ENCODE assay signal across 2 fruit fly cellular contexts in the genomic region with DNA sequence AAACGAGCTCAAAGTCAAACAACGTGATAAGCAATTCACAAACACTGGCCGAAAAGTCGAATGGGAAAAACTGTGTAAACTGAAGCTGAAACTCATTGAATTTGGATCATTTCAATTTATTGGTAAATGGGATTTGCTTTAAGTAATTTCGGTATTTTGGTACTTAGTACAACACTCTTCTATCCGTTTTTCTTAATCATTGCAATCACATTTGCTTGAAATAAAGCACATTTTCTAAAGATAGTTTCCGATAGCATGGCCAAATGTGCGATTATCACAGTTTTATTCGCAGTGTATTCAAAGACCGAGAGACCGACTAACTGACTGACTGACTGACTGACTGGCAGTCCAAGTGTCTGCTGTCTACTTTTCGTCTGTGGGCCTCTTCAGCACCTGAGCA.
TF ChIP-seq lines count a peak whose summit lies in the region.

No protein-coding gene starts in this region.

TF ChIP-seq in whole organism, embryonic, 481 proteins besides CTCF, POLR2A, EP300 and RAD21 (continued from another document and continues in another):
- 0 out of 3 replicates have a peak, but pooled peaks have one; percentile 32 for TF ChIP-seq CG17361 (GFP tag; IDR thresholded peaks at IDR 0.05; lab: Robert Waterston, UW)
- TF ChIP-seq CG16779 (GFP tag; IDR thresholded peaks at IDR 0.05; lab: Robert Waterston, UW), result no peak
- TF ChIP-seq crol (GFP tag; IDR thresholded peaks at IDR 0.05; lab: Robert Waterston, UW), result no peak
- TF ChIP-seq ind (GFP tag; optimal IDR thresholded peaks at IDR 0.05; lab: Kevin White, UChicago), result peak; percentile 14
- TF ChIP-seq usp (GFP tag; optimal IDR thresholded peaks at IDR 0.05; lab: Kevin White, UChicago), result no peak
- TF ChIP-seq CG11456 (GFP tag; IDR thresholded peaks at IDR 0.05; lab: Robert Waterston, UW), result no peak
- TF ChIP-seq Taf1 (GFP tag; IDR thresholded peaks at IDR 0.05; lab: Robert Waterston, UW), result 0 out of 2 replicates have a peak, but pooled peaks have one; percentile 8
- no peak for TF ChIP-seq NC2α (GFP tag; optimal IDR thresholded peaks at IDR 0.05; lab: Kevin White, UChicago)
- TF ChIP-seq CG1603 (tag; optimal IDR thresholded peaks at IDR 0.05; lab: Kevin White, UChicago), result peak; percentile 13
- TF ChIP-seq shn (GFP tag; optimal IDR thresholded peaks at IDR 0.05; lab: Kevin White, UChicago), result no peak
- TF ChIP-seq CG14710 (tag; optimal IDR thresholded peaks at IDR 0.05; lab: Kevin White, UChicago), result no peak
- TF ChIP-seq Xbp1 (GFP tag; optimal IDR thresholded peaks at IDR 0.05; lab: Kevin White, UChicago), result no peak
- no peak for TF ChIP-seq Dbx (GFP tag; IDR thresholded peaks at IDR 0.05; lab: Robert Waterston, UW)
- no peak for TF ChIP-seq ci (GFP tag; IDR thresholded peaks at IDR 0.05; lab: Robert Waterston, UW)
- TF ChIP-seq CG10979 (tag; optimal IDR thresholded peaks at IDR 0.05; lab: Kevin White, UChicago), result peak; percentile 1
- TF ChIP-seq pita (GFP tag; optimal IDR thresholded peaks at IDR 0.05; lab: Kevin White, UChicago), result no peak
- TF ChIP-seq nau (GFP tag; optimal IDR thresholded peaks at IDR 0.05; lab: Kevin White, UChicago), result no peak
- no peak for TF ChIP-seq bab2 (GFP tag; optimal IDR thresholded peaks at IDR 0.05; lab: Kevin White, UChicago)
- peak; percentile 8 for TF ChIP-seq CG15269 (tag; optimal IDR thresholded peaks at IDR 0.05; lab: Kevin White, UChicago)
- 0 out of 2 replicates have a peak, but pooled peaks have one; percentile 9 for TF ChIP-seq E2f2 (GFP tag; IDR thresholded peaks at IDR 0.05; lab: Robert Waterston, UW)
- peak; percentile 46 for TF ChIP-seq CG10209 (GFP tag; optimal IDR thresholded peaks at IDR 0.05; lab: Kevin White, UChicago)
- TF ChIP-seq CG13424 (tag; optimal IDR thresholded peaks at IDR 0.05; lab: Kevin White, UChicago), result peak; percentile 15
- no peak for TF ChIP-seq CG7987 (GFP tag; optimal IDR thresholded peaks at IDR 0.05; lab: Kevin White, UChicago)
- TF ChIP-seq Meics (GFP tag; optimal IDR thresholded peaks at IDR 0.05; lab: Kevin White, UChicago), result peak; percentile 44
- TF ChIP-seq CG7839 (tag; optimal IDR thresholded peaks at IDR 0.05; lab: Kevin White, UChicago), result peak; percentile 23
- peak; percentile 45 for TF ChIP-seq CG18599 (GFP tag; optimal IDR thresholded peaks at IDR 0.05; lab: Kevin White, UChicago)
- TF ChIP-seq CG2678 (tag; optimal IDR thresholded peaks at IDR 0.05; lab: Kevin White, UChicago), result peak; percentile 56
- no peak for TF ChIP-seq klu (GFP tag; IDR thresholded peaks at IDR 0.05; lab: Robert Waterston, UW)
- no peak for TF ChIP-seq CG14014 (GFP tag; IDR thresholded peaks at IDR 0.05; lab: Robert Waterston, UW)
- peak; percentile 14; the same call in 1 of the 3 replicates for TF ChIP-seq dysf (GFP tag; IDR thresholded peaks at IDR 0.05; lab: Robert Waterston, UW)
- no peak for TF ChIP-seq CG17829 (tag; optimal IDR thresholded peaks at IDR 0.05; lab: Kevin White, UChicago)
- peak; percentile 20 for TF ChIP-seq nmo (GFP tag; optimal IDR thresholded peaks at IDR 0.05; lab: Kevin White, UChicago)
- no peak for TF ChIP-seq crp (GFP tag; optimal IDR thresholded peaks at IDR 0.05; lab: Kevin White, UChicago)
- TF ChIP-seq lilli (GFP tag; optimal IDR thresholded peaks at IDR 0.05; lab: Kevin White, UChicago), result peak; percentile 1
- TF ChIP-seq CG7556 (GFP tag; optimal IDR thresholded peaks at IDR 0.05; lab: Kevin White, UChicago), result peak; percentile 11
- no peak for TF ChIP-seq zen2 (GFP tag; IDR thresholded peaks at IDR 0.05; lab: Robert Waterston, UW; ENCODE audit: partially characterized antibody)
- no peak for TF ChIP-seq nerfin-1 (tag; optimal IDR thresholded peaks at IDR 0.05; lab: Kevin White, UChicago)
- TF ChIP-seq sens (GFP tag; lab: Kevin White, UChicago), result peak; percentile 82
- no peak for TF ChIP-seq CG9215 (GFP tag; IDR thresholded peaks at IDR 0.05; lab: Robert Waterston, UW)
- TF ChIP-seq sug (tag; optimal IDR thresholded peaks at IDR 0.05; lab: Kevin White, UChicago), result no peak
- no peak for TF ChIP-seq CG9817 (tag; optimal IDR thresholded peaks at IDR 0.05; lab: Kevin White, UChicago)
- no peak for TF ChIP-seq CG3163 (GFP tag; optimal IDR thresholded peaks at IDR 0.05; lab: Kevin White, UChicago)
- 0 out of 2 replicates have a peak, but pooled peaks have one; percentile 14 for TF ChIP-seq Rfx (GFP tag; IDR thresholded peaks at IDR 0.05; lab: Robert Waterston, UW)
- no peak for TF ChIP-seq Mrtf (GFP tag; IDR thresholded peaks at IDR 0.05; lab: Robert Waterston, UW)
- peak in 1 of 2 experiments; percentile 52 for TF ChIP-seq eve (GFP tag; optimal IDR thresholded peaks at IDR 0.05; lab: Kevin White, UChicago)
- no peak for TF ChIP-seq CG8359 (GFP tag; optimal IDR thresholded peaks at IDR 0.05; lab: Kevin White, UChicago; ENCODE audit: borderline replicate concordance)
- TF ChIP-seq CG3995 (GFP tag; optimal IDR thresholded peaks at IDR 0.05; lab: Kevin White, UChicago), result no peak
- no peak for TF ChIP-seq CG4820 (GFP tag; optimal IDR thresholded peaks at IDR 0.05; lab: Kevin White, UChicago)
- no peak for TF ChIP-seq gsb (GFP tag; IDR thresholded peaks at IDR 0.05; lab: Robert Waterston, UW)
- 0 out of 2 replicates have a peak, but pooled peaks have one; percentile 33 for TF ChIP-seq CG31441 (GFP tag; IDR thresholded peaks at IDR 0.05; lab: Robert Waterston, UW)
- peak; percentile 60 for TF ChIP-seq row (GFP tag; IDR thresholded peaks at IDR 0.05; lab: Robert Waterston, UW)
- peak in 1 of 2 experiments; percentile 7 for TF ChIP-seq Pdp1 (GFP tag; optimal IDR thresholded peaks at IDR 0.05; lab: Kevin White, UChicago)
- TF ChIP-seq CG13775 (GFP tag; optimal IDR thresholded peaks at IDR 0.05; lab: Kevin White, UChicago), result no peak
- TF ChIP-seq HHEX (GFP tag; optimal IDR thresholded peaks at IDR 0.05; lab: Kevin White, UChicago), result peak; percentile 17
- no peak for TF ChIP-seq Hr39 (optimal IDR thresholded peaks at IDR 0.05; lab: Kevin White, UChicago)
- TF ChIP-seq Dll (GFP tag; IDR thresholded peaks at IDR 0.05; lab: Robert Waterston, UW; ENCODE audit: partially characterized antibody), result no peak
- no peak for TF ChIP-seq oc (tag; optimal IDR thresholded peaks at IDR 0.05; lab: Kevin White, UChicago)
- peak; percentile 34 for TF ChIP-seq Hmr (GFP tag; optimal IDR thresholded peaks at IDR 0.05; lab: Kevin White, UChicago)
- TF ChIP-seq unpg (GFP tag; optimal IDR thresholded peaks at IDR 0.05; lab: Kevin White, UChicago), result peak; percentile 1
- 0 out of 2 replicates have a peak, but pooled peaks have one; percentile 15 for TF ChIP-seq Ptx1 (GFP tag; IDR thresholded peaks at IDR 0.05; lab: Robert Waterston, UW)
- TF ChIP-seq CG15479 (GFP tag; optimal IDR thresholded peaks at IDR 0.05; lab: Kevin White, UChicago), result no peak
- TF ChIP-seq ATbp (GFP tag; optimal IDR thresholded peaks at IDR 0.05; lab: Kevin White, UChicago), result no peak
- TF ChIP-seq grau (tag; optimal IDR thresholded peaks at IDR 0.05; lab: Kevin White, UChicago), result peak; percentile 35

TF ChIP-seq in whole organism, prepupa, 60 proteins besides CTCF, POLR2A, EP300 and RAD21 (continued from another document):
- 0 out of 3 replicates have a peak, but pooled peaks have one; percentile 18 for TF ChIP-seq eg (GFP tag; IDR thresholded peaks at IDR 0.05; lab: Robert Waterston, UW)
- TF ChIP-seq CG32006 (GFP tag; optimal IDR thresholded peaks at IDR 0.05; lab: Kevin White, UChicago), result peak; percentile 73
- peak; percentile 43 for TF ChIP-seq OdsH (GFP tag; optimal IDR thresholded peaks at IDR 0.05; lab: Kevin White, UChicago)
- peak; percentile 37 for TF ChIP-seq CG3919 (GFP tag; optimal IDR thresholded peaks at IDR 0.05; lab: Kevin White, UChicago)
- peak; percentile 31 for TF ChIP-seq CG3032 (tag; optimal IDR thresholded peaks at IDR 0.05; lab: Kevin White, UChicago)
- TF ChIP-seq CG6276 (GFP tag; optimal IDR thresholded peaks at IDR 0.05; lab: Kevin White, UChicago), result peak; percentile 18
- no peak for TF ChIP-seq Lpt (GFP tag; optimal IDR thresholded peaks at IDR 0.05; lab: Kevin White, UChicago)
- peak; percentile 25 for TF ChIP-seq esn (GFP tag; optimal IDR thresholded peaks at IDR 0.05; lab: Kevin White, UChicago)
- TF ChIP-seq CG7368 (GFP tag; optimal IDR thresholded peaks at IDR 0.05; lab: Kevin White, UChicago), result no peak
- no peak for TF ChIP-seq CG6854 (GFP tag; optimal IDR thresholded peaks at IDR 0.05; lab: Kevin White, UChicago)
- no peak for TF ChIP-seq CG11294 (GFP tag; IDR thresholded peaks at IDR 0.05; lab: Robert Waterston, UW)
- peak; percentile 23 for TF ChIP-seq Met (GFP tag; optimal IDR thresholded peaks at IDR 0.05; lab: Kevin White, UChicago)
- TF ChIP-seq CG16779 (tag; optimal IDR thresholded peaks at IDR 0.05; lab: Kevin White, UChicago), result no peak
- no peak for TF ChIP-seq Sox102F (GFP tag; optimal IDR thresholded peaks at IDR 0.05; lab: Kevin White, UChicago)
- peak; percentile 18 for TF ChIP-seq Sox14 (GFP tag; optimal IDR thresholded peaks at IDR 0.05; lab: Kevin White, UChicago)
- peak; percentile 35 for TF ChIP-seq CG4318 (GFP tag; optimal IDR thresholded peaks at IDR 0.05; lab: Kevin White, UChicago)
- TF ChIP-seq topi (GFP tag; optimal IDR thresholded peaks at IDR 0.05; lab: Kevin White, UChicago), result peak; percentile 25
- TF ChIP-seq Smox (GFP tag; optimal IDR thresholded peaks at IDR 0.05; lab: Kevin White, UChicago), result peak; percentile 26
- TF ChIP-seq dsx (GFP tag; optimal IDR thresholded peaks at IDR 0.05; lab: Kevin White, UChicago; ENCODE audit: poor library complexity, severe bottlenecking), result no peak
- TF ChIP-seq lz (GFP tag; optimal IDR thresholded peaks at IDR 0.05; lab: Kevin White, UChicago), result no peak
- TF ChIP-seq Eip93F (GFP tag; optimal IDR thresholded peaks at IDR 0.05; lab: Kevin White, UChicago), result no peak
